Fruit fly (Drosophila melanogaster): ENCODE data around the gene SdhAL.

SdhAL gene

DNA sequence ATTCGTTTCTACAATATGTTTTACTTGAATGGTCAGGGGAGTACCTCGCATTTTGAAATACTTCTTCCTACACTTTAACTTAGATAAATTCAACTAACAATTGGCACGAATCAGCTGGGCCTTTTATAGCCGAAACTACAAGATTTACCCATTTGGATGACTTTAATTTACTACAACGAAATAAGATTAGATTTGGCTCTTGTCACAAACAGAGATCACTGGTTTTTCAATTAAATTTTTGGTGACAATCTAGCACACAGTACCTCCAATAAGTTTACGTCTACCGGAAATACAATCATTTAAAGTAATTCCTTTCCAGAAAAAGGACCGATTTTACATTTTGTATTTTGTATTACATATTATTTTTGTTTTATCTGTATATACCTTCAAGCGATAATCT is 20.2 kb upstream of the SdhAL start, which contains the start of gene CG5883:
CG5883 (minus strand) TSS at position 101 of the 400 bp plus-strand sequence.
- TF ChIP-seq al (GFP tag; IDR thresholded peaks at IDR 0.05) (no peak), CG8388 (GFP tag; optimal IDR thresholded peaks at IDR 0.05) (peak; percentile 6)

DNA sequence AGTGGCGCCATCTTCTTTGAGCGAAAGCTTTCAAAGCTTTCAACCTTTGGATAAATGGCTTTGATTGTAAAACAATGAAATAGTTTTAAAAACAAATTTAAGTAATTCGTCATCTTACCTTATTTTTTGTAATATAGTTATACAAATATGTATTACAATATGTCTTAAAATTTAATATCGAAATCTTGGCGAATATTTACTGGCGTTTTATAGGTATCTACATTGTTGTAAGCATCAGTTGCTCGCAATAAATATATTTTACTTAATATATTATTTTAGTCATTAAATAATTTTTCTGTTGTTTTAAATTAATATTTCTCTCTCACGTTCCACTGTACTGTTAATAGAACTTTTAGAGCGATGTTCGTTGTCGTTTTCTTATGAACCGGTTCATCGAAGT is 17.1 kb upstream of the SdhAL start, which contains the start of gene Rpt4R:
Rpt4R (plus strand) TSS at position 301 of the 400 bp plus-strand sequence.
- TF ChIP-seq ATbp (GFP tag; optimal IDR thresholded peaks at IDR 0.05) (no peak), CG15514 (GFP tag; optimal IDR thresholded peaks at IDR 0.05) (peak; percentile 17), CTCF (GFP tag; optimal IDR thresholded peaks at IDR 0.05) (peak; percentile 75), CG13894 (tag; optimal IDR thresholded peaks at IDR 0.05) (no peak), sna (GFP tag; IDR thresholded peaks at IDR 0.05; ENCODE audit: partially characterized antibody) (no peak), ro (GFP tag; IDR thresholded peaks at IDR 0.05) (no peak), CG5245 (GFP tag; optimal IDR thresholded peaks at IDR 0.05) (no peak), ssp (GFP tag; IDR thresholded peaks at IDR 0.05) (no peak), bigmax (GFP tag; optimal IDR thresholded peaks at IDR 0.05) (no peak)

dm6 chr3L:11938716-11939115 is 14.2 kb upstream of the SdhAL start, which contains the start of gene CG44837:
Gene CG44837, minus strand, starts transcription at chr3L:11938872.
- TF ChIP-seq Poxn (GFP tag; IDR thresholded peaks at IDR 0.05) (no peak), Antp (GFP tag; optimal IDR thresholded peaks at IDR 0.05) (no peak), sr (GFP tag; IDR thresholded peaks at IDR 0.05) (no peak), scrt (GFP tag; optimal IDR thresholded peaks at IDR 0.05) (peak; percentile 84), CG12391 (tag; optimal IDR thresholded peaks at IDR 0.05) (no peak), CG15601 (tag; optimal IDR thresholded peaks at IDR 0.05) (no peak), Gug (GFP tag; IDR thresholded peaks at IDR 0.05) (no peak), chm (GFP tag; IDR thresholded peaks at IDR 0.05) (no peak), dmrt11E (tag; optimal IDR thresholded peaks at IDR 0.05) (no peak), CG33213 (GFP tag; optimal IDR thresholded peaks at IDR 0.05) (no peak), stwl (tag; optimal IDR thresholded peaks at IDR 0.05) (peak; percentile 32), pnt (GFP tag; optimal IDR thresholded peaks at IDR 0.05) (no peak), Med (GFP tag) (peak; percentile 7), CG18619 (GFP tag; optimal IDR thresholded peaks at IDR 0.05) (no peak), trem (tag; optimal IDR thresholded peaks at IDR 0.05) (peak; percentile 8), vnd (GFP tag; IDR thresholded peaks at IDR 0.05; ENCODE audit: partially characterized antibody) (no peak), Atf-2 (GFP tag; optimal IDR thresholded peaks at IDR 0.05) (no peak)

DNA sequence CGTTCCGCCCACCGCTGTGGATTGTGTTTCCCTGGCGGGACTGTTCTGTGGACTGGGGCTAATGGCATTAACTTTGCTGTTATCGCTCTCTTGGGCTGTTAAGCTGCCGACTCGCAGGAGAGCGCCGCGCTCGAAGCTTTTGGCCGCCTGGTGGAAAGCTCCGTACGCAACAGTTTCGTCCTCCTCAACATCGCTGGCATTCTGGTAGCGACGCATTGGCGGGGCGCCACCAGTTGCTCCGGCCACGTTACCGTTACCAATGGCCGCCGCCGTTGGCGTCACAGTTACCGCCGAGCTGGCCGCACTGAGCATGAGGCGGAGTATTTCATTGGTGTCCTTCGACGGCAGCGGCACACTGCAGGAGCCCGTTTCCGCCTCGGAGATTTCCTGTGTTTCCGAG is 12.7 kb upstream of the SdhAL start:
- TF ChIP-seq zen2 (GFP tag; IDR thresholded peaks at IDR 0.05; ENCODE audit: partially characterized antibody) (0 out of 3 replicates have a peak, but pooled peaks have one; percentile 25), Ets65A (GFP tag) (peak; percentile 48), sug (tag; optimal IDR thresholded peaks at IDR 0.05) (no peak), MBD-R2 (GFP tag; IDR thresholded peaks at IDR 0.05) (no peak), CG9876 (GFP tag; optimal IDR thresholded peaks at IDR 0.05) (no peak), maf-S (GFP tag; optimal IDR thresholded peaks at IDR 0.05) (no peak), sqz (GFP tag; optimal IDR thresholded peaks at IDR 0.05) (no peak), scrt (GFP tag; optimal IDR thresholded peaks at IDR 0.05) (peak; percentile 93), CG6689 (GFP tag; IDR thresholded peaks at IDR 0.05) (0 out of 2 replicates have a peak, but pooled peaks have one; percentile 6), CG8944 (GFP tag; optimal IDR thresholded peaks at IDR 0.05) (no peak)

Data from whole organism, embryonic.